Fruit fly (Drosophila melanogaster): ENCODE results near the gene CG42324.

CG42324 gene

DNA sequence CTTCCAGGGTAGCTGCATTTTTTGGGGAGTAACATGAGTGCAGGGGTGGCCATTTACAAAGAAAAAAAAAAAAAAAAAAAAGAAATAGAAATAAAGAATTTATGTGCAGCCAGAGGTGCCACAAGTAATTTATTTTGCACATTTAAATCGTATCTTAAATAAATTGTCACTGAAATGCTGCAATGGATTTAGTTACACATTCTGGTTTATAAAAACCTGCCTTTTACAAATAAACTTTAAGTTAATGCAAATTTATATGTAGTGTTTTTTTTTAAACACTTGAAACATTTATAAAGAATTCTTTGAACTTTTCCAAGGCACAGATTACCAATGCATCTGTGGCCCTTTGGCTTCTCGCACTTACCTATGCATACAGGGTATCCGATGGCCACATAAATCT, 64.2 kb downstream of the CG42324 start (continued):
- TF ChIP-seq Ets21C (GFP tag; optimal IDR thresholded peaks at IDR 0.05) (no peak), CG8632 (GFP tag; optimal IDR thresholded peaks at IDR 0.05) (no peak), pdm3 (GFP tag; optimal IDR thresholded peaks at IDR 0.05) (peak; percentile 46), CG7368 (GFP tag; optimal IDR thresholded peaks at IDR 0.05) (no peak), CG11762 (GFP tag; optimal IDR thresholded peaks at IDR 0.05; ENCODE audit: insufficient read depth) (peak; percentile 13), Lpt (GFP tag; optimal IDR thresholded peaks at IDR 0.05) (no peak), CG9139 (GFP tag; optimal IDR thresholded peaks at IDR 0.05) (no peak)

DNA sequence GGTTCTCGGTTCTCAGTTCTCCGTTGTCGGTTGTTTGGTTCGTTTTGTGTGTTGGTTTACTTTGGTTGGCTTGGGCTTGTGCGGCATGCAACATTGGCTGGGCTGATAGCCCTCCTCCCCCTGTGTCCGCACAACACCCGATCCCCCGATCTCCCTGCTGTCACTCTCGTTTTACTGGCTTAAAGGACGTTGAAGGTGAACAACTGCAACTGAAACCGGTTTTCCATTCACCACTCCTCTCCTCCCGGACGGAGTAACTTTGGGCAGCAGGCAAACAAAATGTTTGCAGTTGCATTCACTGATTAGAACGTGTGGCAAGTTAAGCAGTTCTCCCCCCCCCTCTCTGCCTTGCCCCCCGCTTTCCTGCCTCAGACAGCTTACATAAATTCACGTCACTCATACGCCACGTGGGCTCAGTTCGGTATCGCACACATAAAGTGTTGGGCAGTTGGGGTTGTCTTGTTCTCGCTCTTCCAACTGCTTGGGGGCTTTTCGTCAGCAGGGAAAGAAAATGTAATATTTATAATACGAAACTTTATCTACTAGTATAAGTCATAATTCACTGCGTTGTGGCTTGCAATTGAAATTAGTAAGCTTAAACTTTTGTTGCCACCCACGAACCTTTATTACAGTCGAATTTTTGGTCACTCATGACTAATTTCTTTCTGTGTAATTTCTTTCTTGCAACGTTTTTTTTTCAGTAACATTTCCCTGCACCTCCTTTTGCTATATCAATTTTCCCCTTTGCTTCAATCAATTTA, 64.8 kb downstream of the CG42324 start:
- TF ChIP-seq CG6163 (GFP tag; IDR thresholded peaks at IDR 0.05) = peak; percentile 62; the same call in 2 of the 3 replicates
- TF ChIP-seq lz (GFP tag; optimal IDR thresholded peaks at IDR 0.05) = peak; percentile 7
- TF ChIP-seq CG7368 (GFP tag; optimal IDR thresholded peaks at IDR 0.05) = no peak
- TF ChIP-seq fkh (GFP tag; optimal IDR thresholded peaks at IDR 0.05) = no peak
- TF ChIP-seq topi (GFP tag; optimal IDR thresholded peaks at IDR 0.05) = peak; percentile 42
- no peak for TF ChIP-seq CG34406 (GFP tag; optimal IDR thresholded peaks at IDR 0.05)
- peak; percentile 42 for TF ChIP-seq Sox102F (GFP tag; optimal IDR thresholded peaks at IDR 0.05)
- TF ChIP-seq ss (GFP tag; optimal IDR thresholded peaks at IDR 0.05) = peak; percentile 26 to 57
- peak; percentile 57 for TF ChIP-seq CG3919 (GFP tag; optimal IDR thresholded peaks at IDR 0.05)
- TF ChIP-seq Hr38 (GFP tag; optimal IDR thresholded peaks at IDR 0.05) = no peak
- peak; percentile 46 for TF ChIP-seq CG10631 (GFP tag; optimal IDR thresholded peaks at IDR 0.05)
- TF ChIP-seq CG3032 (tag; optimal IDR thresholded peaks at IDR 0.05) = peak; percentile 22
- no peak for TF ChIP-seq CG6808 (GFP tag; optimal IDR thresholded peaks at IDR 0.05)
- no peak for TF ChIP-seq CG8319 (GFP tag; optimal IDR thresholded peaks at IDR 0.05)
- peak; percentile 35 for TF ChIP-seq Smox (GFP tag; optimal IDR thresholded peaks at IDR 0.05)
- TF ChIP-seq CG6792 (GFP tag; optimal IDR thresholded peaks at IDR 0.05) = peak; percentile 6
- no peak for TF ChIP-seq CG11902 (GFP tag; optimal IDR thresholded peaks at IDR 0.05)
- TF ChIP-seq CG10669 (GFP tag; optimal IDR thresholded peaks at IDR 0.05) = no peak
- no peak for TF ChIP-seq CG11294 (GFP tag; IDR thresholded peaks at IDR 0.05)
- TF ChIP-seq CG31627 (GFP tag; optimal IDR thresholded peaks at IDR 0.05) = peak; percentile 7
- TF ChIP-seq Ets21C (GFP tag; optimal IDR thresholded peaks at IDR 0.05) = no peak
- TF ChIP-seq OdsH (GFP tag; optimal IDR thresholded peaks at IDR 0.05) = peak; percentile 36
- no peak for TF ChIP-seq spab (GFP tag; optimal IDR thresholded peaks at IDR 0.05)
- peak; percentile 30 for TF ChIP-seq acj6 (GFP tag; optimal IDR thresholded peaks at IDR 0.05)
- peak; percentile 41 for TF ChIP-seq Sox14 (GFP tag; optimal IDR thresholded peaks at IDR 0.05)
- TF ChIP-seq fd85E (GFP tag; optimal IDR thresholded peaks at IDR 0.05) = no peak
- TF ChIP-seq cyc (GFP tag; optimal IDR thresholded peaks at IDR 0.05) = peak; percentile 40
- peak in 1 of 2 experiments; percentile 14 for TF ChIP-seq salr (GFP tag; optimal IDR thresholded peaks at IDR 0.05)
- TF ChIP-seq Sox15 (GFP tag; optimal IDR thresholded peaks at IDR 0.05) = no peak
- no peak for TF ChIP-seq CG9139 (GFP tag; optimal IDR thresholded peaks at IDR 0.05)
- TF ChIP-seq svp (GFP tag) = peak; percentile 80
- TF ChIP-seq Blimp-1 (GFP tag; optimal IDR thresholded peaks at IDR 0.05) = peak; percentile 85
- TF ChIP-seq Eip93F (GFP tag; optimal IDR thresholded peaks at IDR 0.05) = no peak
- peak; percentile 20 for TF ChIP-seq pdm3 (GFP tag; optimal IDR thresholded peaks at IDR 0.05)
- no peak for TF ChIP-seq dac (GFP tag; optimal IDR thresholded peaks at IDR 0.05)
- TF ChIP-seq Met (GFP tag; optimal IDR thresholded peaks at IDR 0.05) = peak; percentile 33
- TF ChIP-seq eg (GFP tag; IDR thresholded peaks at IDR 0.05) = no peak
- TF ChIP-seq CG8119 (GFP tag; IDR thresholded peaks at IDR 0.05) = peak; percentile 49; the same call in 2 of the 3 replicates
- no peak for TF ChIP-seq Lpt (GFP tag; optimal IDR thresholded peaks at IDR 0.05)
- no peak for TF ChIP-seq CG6854 (GFP tag; optimal IDR thresholded peaks at IDR 0.05)
- no peak for TF ChIP-seq Hr39 (GFP tag; optimal IDR thresholded peaks at IDR 0.05)
- peak; percentile 2 for TF ChIP-seq net (GFP tag; optimal IDR thresholded peaks at IDR 0.05)
- TF ChIP-seq CG16779 (tag; optimal IDR thresholded peaks at IDR 0.05) = no peak
- no peak for TF ChIP-seq fd59A (GFP tag; optimal IDR thresholded peaks at IDR 0.05)
- TF ChIP-seq CG15336 (GFP tag; IDR thresholded peaks at IDR 0.05) = peak; percentile 24; the same call in 1 of the 2 replicates
- TF ChIP-seq achi (GFP tag; optimal IDR thresholded peaks at IDR 0.05) = peak; percentile 20
- TF ChIP-seq CG8632 (GFP tag; optimal IDR thresholded peaks at IDR 0.05) = peak; percentile 21
